Worm (Caenorhabditis elegans) whole organism, mixed stage, embryonic: Measurements from ENCODE around the gene ZK896.4.

Source experiments
- M03D4.4 ChIP-seq: sonication (generic microtip); optimal IDR thresholded peaks from 2 replicates; lab custom pipeline; 2017; ENCODE audit warnings: mild to moderate bottlenecking, missing genetic modification characterization, missing compliant biosample characterization
- bed-3 ChIP-seq: fragments of 200-800 bp; sonication (Bioruptor generic); optimal IDR thresholded peaks from 3 replicates; lab custom pipeline; 2018; ENCODE audit warnings: mild to moderate bottlenecking, missing genetic modification characterization, moderate library complexity, missing compliant biosample characterization
- blmp-1 ChIP-seq: fragments of 150-350 bp; optimal IDR thresholded peaks from 2 replicates; lab custom pipeline; 2014; ENCODE audit warnings: missing biosample characterization, missing genetic modification characterization
- ceh-39 ChIP-seq: fragments of 150-350 bp; optimal IDR thresholded peaks from 2 replicates; lab custom pipeline; 2014; ENCODE audit warnings: missing biosample characterization, missing genetic modification characterization
- ceh-43 ChIP-seq: fragments of 200-800 bp; sonication (Bioruptor generic); optimal IDR thresholded peaks from 2 replicates; lab custom pipeline; 2018; ENCODE audit warnings: mild to moderate bottlenecking, missing genetic modification characterization, moderate library complexity, missing compliant biosample characterization
- ceh-83 ChIP-seq: fragments of 200-800 bp; sonication (Bioruptor generic); optimal IDR thresholded peaks from 2 replicates; lab custom pipeline; 2018; ENCODE audit warnings: mild to moderate bottlenecking, missing genetic modification characterization, missing compliant biosample characterization
- ces-1 ChIP-seq: fragments of 150-350 bp; optimal IDR thresholded peaks from 2 replicates; lab custom pipeline; 2014; ENCODE audit warnings: missing biosample characterization, missing genetic modification reagents, missing genetic modification characterization
- cnd-1 ChIP-seq: fragments of 200-800 bp; sonication (Bioruptor generic); optimal IDR thresholded peaks from 2 replicates; lab custom pipeline; 2018; ENCODE audit warnings: mild to moderate bottlenecking, missing genetic modification characterization, missing compliant biosample characterization
- drap-1 ChIP-seq: fragments of 200-800 bp; sonication (Bioruptor generic); optimal IDR thresholded peaks from 3 replicates; lab custom pipeline; 2018; ENCODE audit warnings: mild to moderate bottlenecking, missing genetic modification characterization, missing compliant biosample characterization
- elt-1 ChIP-seq: sonication (generic microtip); optimal IDR thresholded peaks from 2 replicates; lab custom pipeline; 2017; ENCODE audit warnings: missing genetic modification characterization, mild to moderate bottlenecking, missing compliant biosample characterization, antibody characterized with exemption, moderate library complexity, borderline replicate concordance; ENCODE audit not compliant: insufficient read depth
- elt-3 ChIP-seq: fragments of 150-350 bp; optimal IDR thresholded peaks from 2 replicates; lab custom pipeline; 2014; ENCODE audit warnings: missing biosample characterization, missing genetic modification characterization
- flh-1 ChIP-seq: fragments of 200-800 bp; sonication (Bioruptor generic); optimal IDR thresholded peaks from 2 replicates; lab custom pipeline; 2018; ENCODE audit warnings: mild to moderate bottlenecking, missing genetic modification characterization, moderate library complexity, missing compliant biosample characterization
- ham-2 ChIP-seq: fragments of 200-800 bp; sonication (Bioruptor generic); optimal IDR thresholded peaks from 2 replicates; lab custom pipeline; 2018; ENCODE audit warnings: mild to moderate bottlenecking, missing genetic modification characterization, missing compliant biosample characterization
- lin-32 ChIP-seq: fragments of 200-800 bp; sonication (Bioruptor generic); optimal IDR thresholded peaks from 2 replicates; lab custom pipeline; 2018; ENCODE audit warnings: mild to moderate bottlenecking, missing genetic modification characterization, missing compliant biosample characterization
- lsy-2 ChIP-seq: fragments of 150-350 bp; optimal IDR thresholded peaks from 2 replicates; lab custom pipeline; 2014; ENCODE audit warnings: missing biosample characterization, missing genetic modification characterization
- mab-5 ChIP-seq: fragments of 150-350 bp; optimal IDR thresholded peaks from 2 replicates; lab custom pipeline; 2014; ENCODE audit warnings: missing biosample characterization, missing genetic modification characterization
- mep-1 ChIP-seq: fragments of 150-350 bp; optimal IDR thresholded peaks from 2 replicates; lab custom pipeline; 2017; ENCODE audit warnings: missing biosample characterization, missing genetic modification reagents, missing genetic modification characterization, inconsistent platforms
- mls-2 ChIP-seq: sonication (generic microtip); optimal IDR thresholded peaks from 2 replicates; lab custom pipeline; 2016; ENCODE audit warnings: mild to moderate bottlenecking, missing genetic modification characterization, moderate library complexity, missing compliant biosample characterization
- nhr-12 ChIP-seq: fragments of 150-350 bp; optimal IDR thresholded peaks from 2 replicates; lab custom pipeline; 2014; ENCODE audit warnings: missing biosample characterization, missing genetic modification characterization
- nhr-2 ChIP-seq: fragments of 150-350 bp; optimal IDR thresholded peaks from 2 replicates; lab custom pipeline; 2014; ENCODE audit warnings: missing biosample characterization, missing genetic modification characterization
- nhr-237 ChIP-seq: fragments of 150-350 bp; optimal IDR thresholded peaks from 2 replicates; lab custom pipeline; 2014; ENCODE audit warnings: missing biosample characterization, missing genetic modification characterization
- nhr-28 ChIP-seq: fragments of 150-350 bp; optimal IDR thresholded peaks from 2 replicates; lab custom pipeline; 2014; ENCODE audit warnings: missing biosample characterization, missing genetic modification characterization
- pha-4 ChIP-seq: fragments of 150-350 bp; optimal IDR thresholded peaks from 2 replicates; lab custom pipeline; 2018; ENCODE audit warnings: missing biosample characterization, missing genetic modification reagents, missing genetic modification characterization
- sptf-1 ChIP-seq: sonication (generic microtip); optimal IDR thresholded peaks from 2 replicates; lab custom pipeline; 2017; ENCODE audit warnings: mild to moderate bottlenecking, missing genetic modification characterization, moderate library complexity, missing compliant biosample characterization
- tbx-8 ChIP-seq: fragments of 200-800 bp; sonication (Bioruptor generic); optimal IDR thresholded peaks from 2 replicates; lab custom pipeline; 2018; ENCODE audit warnings: mild to moderate bottlenecking, missing genetic modification characterization, moderate library complexity, missing compliant biosample characterization
- unc-120 ChIP-seq: sonication (generic microtip); optimal IDR thresholded peaks from 2 replicates; lab custom pipeline; 2017; ENCODE audit warnings: missing genetic modification characterization, missing compliant biosample characterization; ENCODE audit not compliant: poor library complexity, severe bottlenecking
- unc-39 ChIP-seq: fragments of 150-350 bp; optimal IDR thresholded peaks from 2 replicates; lab custom pipeline; 2014; ENCODE audit warnings: missing biosample characterization, missing genetic modification characterization
- unc-62 ChIP-seq: fragments of 150-350 bp; optimal IDR thresholded peaks from 2 replicates; lab custom pipeline; 2014; ENCODE audit warnings: missing biosample characterization, missing genetic modification reagents, missing genetic modification characterization
- zip-8 ChIP-seq: fragments of 150-350 bp; optimal IDR thresholded peaks from 2 replicates; lab custom pipeline; 2014; ENCODE audit warnings: missing biosample characterization, missing genetic modification characterization

Gene ZK896.4

ce11 chrIV:12883190-12883589 is at the start of gene ZK896.4:
ZK896.4 (minus strand) TSS chrIV:12883290.
- TF ChIP-seq unc-120 (tag; lab: Kevin White, UChicago) (no peak), pha-4 (tag; lab: Kevin White, UChicago) (no peak), unc-62 (no peak), ham-2 (GFP tag; lab: Kevin White, UChicago) (no peak), ceh-43 (GFP tag; lab: Kevin White, UChicago) (no peak)

- no peak for TF ChIP-seq nhr-237 (tag; lab: Kevin White, UChicago)
- TF ChIP-seq mab-5 (tag; lab: Kevin White, UChicago): no peak
- TF ChIP-seq nhr-2 (tag; lab: Kevin White, UChicago): no peak
- no peak for TF ChIP-seq ceh-83
- no peak for TF ChIP-seq unc-39
- no peak for TF ChIP-seq mep-1 (tag; lab: Kevin White, UChicago)
These were observed 43.5 kb upstream of the ZK896.4 start, which contains the start of gene srlf-5 for ce11 chrIV:12926639-12927038. srlf-5 (minus strand) TSS chrIV:12926739.

DNA sequence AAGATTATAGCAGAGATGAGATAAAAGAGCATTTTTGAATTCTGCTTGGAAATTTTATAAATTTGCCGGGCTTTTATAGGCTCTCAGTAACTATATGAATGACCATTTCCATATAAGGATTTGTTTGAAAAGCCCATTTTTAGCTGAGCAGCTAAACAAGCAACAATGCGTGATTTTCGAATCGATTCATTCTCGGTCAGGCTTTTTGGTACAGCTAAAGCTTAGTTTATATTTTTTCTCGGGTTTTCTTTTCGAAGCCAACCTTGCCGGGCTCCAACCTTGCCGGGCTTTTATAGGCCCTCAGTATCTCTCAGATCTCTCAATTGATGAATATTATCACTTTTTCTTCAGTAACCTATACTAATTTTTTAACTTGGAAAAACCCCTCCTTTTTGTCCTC is 41.2 kb upstream of the ZK896.4 start, which contains the start of gene srlf-4:
srlf-4 (minus strand) TSS at position 101 of the 400 bp plus-strand sequence.
- peak; percentile 13 for TF ChIP-seq unc-120 (tag; lab: Kevin White, UChicago)
- TF ChIP-seq elt-3: no peak

ce11 chrIV:12921027-12921426 is 37.9 kb upstream of the ZK896.4 start, which contains the start of gene C32H11.4:
C32H11.4 (plus strand) TSS chrIV:12921264.
- TF ChIP-seq bed-3 (GFP tag; lab: Kevin White, UChicago) (no peak), drap-1 (no peak), sptf-1 (tag; lab: Kevin White, UChicago) (no peak), nhr-12 (tag; lab: Kevin White, UChicago) (no peak), mab-5 (tag; lab: Kevin White, UChicago) (no peak)

DNA sequence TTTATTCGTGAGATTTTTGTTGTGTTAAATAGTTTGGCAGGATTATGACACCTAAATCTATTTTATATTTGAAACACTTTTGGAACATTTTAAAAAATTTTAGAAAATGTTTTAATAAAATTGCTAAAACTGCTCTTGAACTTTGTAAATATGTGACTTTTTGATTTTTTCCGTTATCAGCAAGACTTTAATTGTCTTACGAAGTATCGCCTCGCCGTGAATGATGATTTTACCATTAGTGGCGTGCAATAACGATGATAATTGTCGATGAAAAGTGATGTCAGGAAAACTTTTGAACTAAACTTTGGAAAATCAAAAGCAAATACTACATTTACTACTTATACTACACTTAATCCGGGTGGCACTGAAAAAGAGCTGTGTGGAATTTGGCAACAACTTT is 37.5 kb upstream of the ZK896.4 start:
- TF ChIP-seq elt-1 (tag; lab: Kevin White, UChicago): no peak
- no peak for TF ChIP-seq nhr-28 (tag; lab: Kevin White, UChicago)
- TF ChIP-seq lsy-2 (tag; lab: Kevin White, UChicago): no peak
- no peak for TF ChIP-seq zip-8
- no peak for TF ChIP-seq blmp-1 (tag; lab: Kevin White, UChicago)
- no peak for TF ChIP-seq mls-2 (tag; lab: Kevin White, UChicago)
- TF ChIP-seq sptf-1 (tag; lab: Kevin White, UChicago): no peak
- TF ChIP-seq unc-39: no peak
- TF ChIP-seq mep-1 (tag; lab: Kevin White, UChicago): no peak
- TF ChIP-seq nhr-12 (tag; lab: Kevin White, UChicago): no peak
- no peak for TF ChIP-seq ces-1 (GFP tag; lab: Kevin White, UChicago)
- no peak for TF ChIP-seq ceh-39
- TF ChIP-seq nhr-237 (tag; lab: Kevin White, UChicago): no peak
- TF ChIP-seq cnd-1 (tag; lab: Kevin White, UChicago): no peak
- TF ChIP-seq tbx-8: no peak
- TF ChIP-seq ham-2 (GFP tag; lab: Kevin White, UChicago): no peak
- no peak for TF ChIP-seq pha-4 (tag; lab: Kevin White, UChicago)
- TF ChIP-seq elt-3: no peak

- TF ChIP-seq lsy-2 (tag; lab: Kevin White, UChicago): no peak
- no peak for TF ChIP-seq nhr-2 (tag; lab: Kevin White, UChicago)
- TF ChIP-seq lin-32 (GFP tag; lab: Kevin White, UChicago): no peak
- TF ChIP-seq elt-1 (tag; lab: Kevin White, UChicago): no peak
- no peak for TF ChIP-seq drap-1
- no peak for TF ChIP-seq M03D4.4 (tag; lab: Kevin White, UChicago)
- TF ChIP-seq mab-5 (tag; lab: Kevin White, UChicago): no peak
- TF ChIP-seq nhr-28 (tag; lab: Kevin White, UChicago): no peak
- no peak for TF ChIP-seq bed-3 (GFP tag; lab: Kevin White, UChicago)
- TF ChIP-seq flh-1 (GFP tag; lab: Kevin White, UChicago): no peak
- TF ChIP-seq elt-3: no peak
- no peak for TF ChIP-seq ceh-83
- no peak for TF ChIP-seq ces-1 (GFP tag; lab: Kevin White, UChicago)
- TF ChIP-seq cnd-1 (tag; lab: Kevin White, UChicago): no peak
- TF ChIP-seq, all 35 proteins: peak for 0
These were observed 35.2 kb upstream of the ZK896.4 start, which contains the start of gene C32H11.3 for ce11 chrIV:12918256-12918655. C32H11.3 (plus strand) TSS chrIV:12918556.
